Worm (Caenorhabditis elegans): ENCODE measurements around the gene mdt-27.

DNA sequence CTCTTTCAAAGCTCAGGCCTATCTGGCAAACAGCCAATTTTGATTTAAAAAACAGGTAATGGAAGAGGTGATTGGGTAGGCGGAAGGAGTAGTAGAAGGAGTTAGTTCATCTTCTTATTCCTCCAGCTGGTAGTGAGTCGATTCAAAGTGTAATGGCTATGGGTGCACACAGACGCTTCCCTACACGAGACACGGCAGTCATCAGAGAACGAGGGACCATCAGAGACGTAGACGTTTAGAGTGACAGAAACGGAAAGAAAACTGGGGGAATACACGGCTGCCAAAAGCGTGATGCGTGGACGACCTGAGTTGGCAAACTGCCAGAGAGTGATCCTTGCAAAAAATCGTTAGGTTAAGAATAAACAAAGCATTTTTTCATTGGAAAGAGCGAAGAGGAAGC lies 34.0 kb upstream of the mdt-27 start:
- no peak for TF ChIP-seq nhr-25 (tag; optimal IDR thresholded peaks at IDR 0.05; ENCODE audit: borderline replicate concordance, insufficient read depth)
- no peak for TF ChIP-seq fos-1 (tag; optimal IDR thresholded peaks at IDR 0.05)
- no peak for TF ChIP-seq snpc-1.2 (GFP tag; IDR thresholded peaks at IDR 0.05)
- TF ChIP-seq egl-27 (tag; optimal IDR thresholded peaks at IDR 0.05) = no peak
- no peak for TF ChIP-seq Y105C5A.15 (GFP tag; IDR thresholded peaks at IDR 0.05)
- no peak for TF ChIP-seq zip-2 (tag; optimal IDR thresholded peaks at IDR 0.05)
- no peak for TF ChIP-seq vab-7 (GFP tag; IDR thresholded peaks at IDR 0.05)
- TF ChIP-seq nhr-41 (GFP tag; IDR thresholded peaks at IDR 0.05) = no peak
- no peak for TF ChIP-seq ceh-32 (tag; optimal IDR thresholded peaks at IDR 0.05; ENCODE audit: poor library complexity)

Data from whole organism, L4 larva.